Worm (Caenorhabditis elegans) whole organism, early embryonic: ENCODE data around the gene W01A11.7.

Experiments used
- B0310.2 ChIP-seq: sonication (generic microtip); optimal IDR thresholded peaks from 2 replicates; lab custom pipeline; 2016; ENCODE audit warnings: mild to moderate bottlenecking, missing genetic modification characterization, missing compliant biosample characterization
- F13C5.2 ChIP-seq: sonication (generic microtip); optimal IDR thresholded peaks from 2 replicates; lab custom pipeline; 2017; ENCODE audit warnings: mild to moderate bottlenecking, missing genetic modification characterization, inconsistent platforms, missing compliant biosample characterization
- aly-1 ChIP-seq: sonication (generic microtip); optimal IDR thresholded peaks from 2 replicates; lab custom pipeline; 2016; ENCODE audit warnings: missing genetic modification characterization, missing compliant biosample characterization
- ama-1 ChIP-seq: fragments of 150-350 bp; optimal IDR thresholded peaks from 2 replicates; lab custom pipeline; 2014
- ceh-13 ChIP-seq: fragments of 200-800 bp; sonication (Bioruptor generic); optimal IDR thresholded peaks from 2 replicates; lab custom pipeline; 2018; ENCODE audit warnings: mild to moderate bottlenecking, missing genetic modification characterization, missing compliant biosample characterization
- ceh-36 ChIP-seq: sonication (generic microtip); optimal IDR thresholded peaks from 2 replicates; lab custom pipeline; 2016; ENCODE audit warnings: missing genetic modification characterization, inconsistent platforms, missing compliant biosample characterization
- ets-7 ChIP-seq: sonication (generic microtip); optimal IDR thresholded peaks from 2 replicates; lab custom pipeline; 2016; ENCODE audit warnings: missing genotype, missing genetic modification characterization, missing compliant biosample characterization
- flt-1 ChIP-seq: fragments of 200-800 bp; sonication (Bioruptor generic); IDR thresholded peaks from 2 replicates; pipeline ENCODE4 v1.3.6; 2022; ENCODE audit warnings: missing genetic modification characterization, missing compliant biosample characterization
- hmbx-1 ChIP-seq: sonication (generic microtip); optimal IDR thresholded peaks from 2 replicates; lab custom pipeline; 2016; ENCODE audit warnings: mild to moderate bottlenecking, missing genetic modification characterization, missing compliant biosample characterization
- hmg-4 ChIP-seq: fragments of 200-800 bp; sonication (Bioruptor generic); optimal IDR thresholded peaks from 2 replicates; lab custom pipeline; 2018; ENCODE audit warnings: mild to moderate bottlenecking, missing genetic modification characterization, missing compliant biosample characterization
- hnd-1 ChIP-seq: sonication (generic microtip); optimal IDR thresholded peaks from 2 replicates; lab custom pipeline; 2016; ENCODE audit warnings: missing genetic modification characterization, missing compliant biosample characterization
- pes-1 ChIP-seq: fragments of 200-800 bp; sonication (Bioruptor generic); IDR thresholded peaks from 2 replicates; pipeline ENCODE4 v1.3.6; 2022; ENCODE audit warnings: missing genetic modification reagents, missing genetic modification characterization, missing compliant biosample characterization
- scrt-1 ChIP-seq: fragments of 200-800 bp; sonication (Bioruptor generic); IDR thresholded peaks from 2 replicates; pipeline ENCODE4 v1.3.6; 2022; ENCODE audit warnings: missing genetic modification characterization, missing compliant biosample characterization
- sea-1 ChIP-seq: fragments of 200-800 bp; sonication (Bioruptor generic); conservative IDR thresholded peaks from 2 replicates; pipeline ENCODE4 v1.3.6; 2022; ENCODE audit warnings: missing genetic modification characterization, missing compliant biosample characterization
- tbx-11 ChIP-seq: fragments of 200-800 bp; sonication (Bioruptor generic); IDR thresholded peaks from 2 replicates; pipeline ENCODE4 v1.3.6; 2022; ENCODE audit warnings: missing genetic modification characterization, missing compliant biosample characterization
- tbx-37 ChIP-seq: fragments of 200-800 bp; sonication (Bioruptor generic); conservative IDR thresholded peaks from 2 replicates; pipeline ENCODE4 v1.3.6; 2022; ENCODE audit warnings: missing genetic modification reagents, missing genetic modification characterization, missing compliant biosample characterization
- tra-4 ChIP-seq: sonication (generic microtip); optimal IDR thresholded peaks from 2 replicates; lab custom pipeline; 2017; ENCODE audit warnings: missing genetic modification characterization, missing compliant biosample characterization

The W01A11.7 gene

DNA sequence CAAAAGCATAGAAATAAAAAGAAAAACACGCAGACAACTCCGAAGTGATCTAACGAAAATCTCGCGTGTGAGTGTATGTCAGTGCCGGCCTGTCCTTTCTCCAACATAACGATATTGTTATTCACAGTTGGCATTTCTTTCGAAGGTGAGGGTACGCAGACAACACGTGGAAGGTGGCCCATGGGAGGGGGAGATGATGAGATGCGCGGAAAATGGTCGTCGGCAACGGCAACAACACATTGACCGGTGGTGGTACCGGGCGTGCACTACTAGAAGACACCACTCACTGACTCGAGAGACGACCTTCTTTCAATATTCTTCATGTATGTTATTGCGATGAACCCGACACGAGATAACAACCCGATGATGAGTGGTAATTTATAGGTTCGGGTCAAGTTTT lies 39.8 kb upstream of the W01A11.7 start:
- TF ChIP-seq hmg-4 (GFP tag; lab: Kevin White, UChicago) (peak; percentile 35), hnd-1 (tag; lab: Kevin White, UChicago) (no peak)

DNA sequence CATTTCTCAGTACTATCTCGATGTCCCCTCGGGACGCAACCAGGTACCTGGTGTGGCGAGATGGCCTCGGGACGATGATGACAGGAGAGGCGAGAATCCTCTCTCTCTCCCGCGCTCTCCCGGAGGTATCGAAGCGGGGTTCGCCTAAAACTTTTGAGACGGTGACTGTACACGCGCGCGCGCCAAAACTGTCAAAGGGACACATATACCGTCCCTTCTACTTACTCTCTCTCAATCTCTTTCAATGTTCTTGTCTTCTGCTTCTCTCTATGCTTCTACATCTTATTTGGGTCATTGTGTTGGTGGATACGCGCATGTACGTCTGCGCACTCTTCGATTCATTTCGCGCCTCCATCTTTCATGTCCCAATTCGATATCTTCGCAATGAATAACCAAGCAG lies 36.7 kb upstream of the W01A11.7 start:
- TF ChIP-seq hmg-4 (GFP tag; lab: Kevin White, UChicago) (peak; percentile 11), ama-1 (no peak)

DNA sequence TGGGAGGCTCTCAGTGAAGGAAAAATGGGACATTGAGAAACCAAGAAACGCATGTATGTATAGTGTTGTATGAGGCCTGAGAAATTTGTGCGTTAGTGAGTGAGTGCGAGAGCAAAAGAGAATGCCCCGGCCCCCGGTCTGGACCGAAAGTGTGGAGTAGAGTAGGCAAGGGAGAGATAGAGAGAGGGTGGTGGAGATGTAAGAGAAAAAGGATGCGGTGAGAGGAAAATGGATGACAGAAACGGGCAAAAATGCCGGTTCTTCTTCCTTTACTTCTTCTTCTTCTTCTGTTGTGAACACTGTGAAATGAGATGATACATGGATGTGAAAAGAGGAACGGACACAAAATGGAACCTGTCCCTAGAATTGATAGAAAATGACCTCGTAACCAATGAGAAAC lies 33.1 kb upstream of the W01A11.7 start:
- TF ChIP-seq ama-1 (no peak), tbx-37 (GFP tag; lab: Robert Waterston, UW) (no peak), hmg-4 (GFP tag; lab: Kevin White, UChicago) (peak; percentile 17), hnd-1 (tag; lab: Kevin White, UChicago) (no peak), pes-1 (GFP tag; lab: Robert Waterston, UW) (no peak), aly-1 (tag; lab: Kevin White, UChicago) (peak; percentile 5), sea-1 (no peak), B0310.2 (tag; lab: Kevin White, UChicago) (no peak), F13C5.2 (tag; lab: Kevin White, UChicago) (no peak), ceh-36 (tag; lab: Kevin White, UChicago) (no peak), ets-7 (tag; lab: Kevin White, UChicago) (no peak)

DNA sequence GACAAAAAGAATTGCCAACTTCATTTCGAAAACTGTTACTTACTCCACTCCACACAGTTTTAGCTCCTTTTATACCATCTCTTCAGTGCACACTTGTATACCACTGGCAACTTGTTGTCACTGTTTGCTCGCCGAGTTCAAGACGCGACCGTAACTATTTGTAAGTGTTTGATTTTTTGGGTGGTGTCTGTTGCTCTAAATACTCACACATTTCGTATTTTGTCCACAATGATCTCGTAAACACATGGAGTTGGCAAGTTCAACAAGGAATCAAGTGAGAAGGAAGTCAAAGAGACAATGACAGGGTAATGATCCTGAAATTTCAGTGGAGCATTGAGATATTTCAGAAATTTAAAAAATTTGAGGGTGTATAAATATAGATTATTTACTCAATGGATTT lies 27.8 kb upstream of the W01A11.7 start, which contains the start of gene hpo-26:
hpo-26 (minus strand) TSS at position 31 of the 400 bp plus-strand sequence.
- TF ChIP-seq ceh-36 (tag; lab: Kevin White, UChicago): no peak

DNA sequence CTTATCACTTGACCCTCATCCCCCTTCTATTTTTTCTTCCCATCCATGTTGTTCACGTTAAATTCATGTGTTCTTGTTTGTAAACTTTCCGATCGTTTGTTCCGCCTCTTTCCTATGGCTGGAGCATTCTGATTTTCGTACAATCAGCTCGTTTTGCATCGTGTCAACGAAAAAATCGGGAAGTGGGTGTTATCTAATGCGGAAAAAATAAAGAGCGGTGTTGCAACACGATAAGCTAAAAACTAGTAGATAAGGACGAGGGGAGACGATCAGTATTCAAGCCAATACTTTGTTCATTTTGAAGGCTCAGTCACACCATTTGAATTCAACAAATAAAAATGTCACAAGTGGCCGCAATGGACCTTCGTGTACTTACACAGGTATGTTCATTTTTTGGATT lies 19.6 kb upstream of the W01A11.7 start, which contains the start of gene acs-1:
acs-1 (plus strand) TSS at position 233 of the 400 bp plus-strand sequence.
- TF ChIP-seq flt-1 (GFP tag; lab: Robert Waterston, UW): no peak
- TF ChIP-seq ceh-36 (tag; lab: Kevin White, UChicago): no peak

DNA sequence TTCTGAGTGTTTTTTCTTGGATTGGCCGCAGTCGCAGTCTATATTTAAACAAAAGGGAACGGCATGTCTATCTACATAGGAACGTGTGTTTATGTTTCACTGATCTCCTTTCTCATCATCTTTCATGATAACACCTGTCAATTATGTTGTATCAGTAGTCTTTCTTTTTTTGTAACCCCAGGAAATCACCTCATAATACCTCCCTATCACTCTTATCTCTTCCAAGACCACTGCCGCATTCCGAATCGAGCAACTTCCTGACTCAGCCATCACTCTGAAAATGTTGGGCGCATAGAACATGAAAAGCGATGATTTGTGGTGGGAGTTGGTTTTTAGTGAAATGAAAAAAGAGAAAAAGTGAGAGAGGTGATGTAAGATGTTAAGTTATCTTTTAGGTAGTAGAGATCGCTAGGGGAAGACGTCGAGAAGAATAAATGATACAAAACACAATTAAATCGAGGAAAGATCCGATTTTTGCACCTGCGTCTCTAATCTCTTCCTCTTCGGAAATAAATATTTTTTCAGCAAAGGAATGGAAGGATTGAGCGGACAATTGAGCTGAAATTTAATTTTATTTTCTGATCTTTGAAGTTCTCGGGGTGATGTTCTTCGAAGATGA lies 17.8 kb upstream of the W01A11.7 start:
- no peak for TF ChIP-seq sea-1
- TF ChIP-seq tbx-11 (GFP tag; lab: Robert Waterston, UW): no peak
- no peak for TF ChIP-seq B0310.2 (tag; lab: Kevin White, UChicago)
- TF ChIP-seq aly-1 (tag; lab: Kevin White, UChicago): no peak
- TF ChIP-seq ama-1: no peak
- no peak for TF ChIP-seq F13C5.2 (tag; lab: Kevin White, UChicago)
- no peak for TF ChIP-seq ceh-13 (GFP tag; lab: Kevin White, UChicago)

DNA sequence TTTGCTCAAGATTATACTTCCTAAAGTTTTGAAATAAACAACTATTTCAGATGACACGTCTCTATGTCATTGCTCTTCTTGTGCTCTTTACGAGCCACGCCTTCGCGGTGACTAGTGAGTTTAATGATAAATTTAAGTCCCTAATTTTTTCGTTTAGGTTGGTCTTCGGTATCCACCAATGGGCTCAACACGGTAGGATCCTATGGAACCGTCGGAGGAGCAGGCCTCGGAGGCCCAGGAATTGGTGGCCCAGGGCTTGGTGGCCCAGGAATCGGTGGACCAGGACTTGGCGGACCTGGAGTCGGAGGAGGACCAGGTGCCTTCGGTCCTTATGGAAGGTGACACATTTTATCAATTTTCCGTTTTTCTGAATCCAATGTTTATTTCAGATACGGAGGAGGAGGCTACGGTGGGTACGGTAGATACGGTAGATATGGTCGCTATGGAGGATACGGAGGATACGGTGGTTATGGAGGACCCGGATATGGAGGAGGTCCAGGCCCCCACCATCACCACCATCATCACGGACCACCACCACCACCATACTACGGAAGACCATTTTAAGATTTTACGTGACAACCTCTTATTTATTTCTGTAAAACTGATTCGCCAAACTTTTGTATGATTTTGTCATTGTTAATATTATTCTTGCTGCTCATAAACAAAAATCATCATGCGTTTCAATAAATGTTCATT lies 15.3 kb upstream of the W01A11.7 start, which contains the start of the genes F46E10.2 and F46E10.18:
F46E10.2 (plus strand) TSS at position 51 of the 696 bp plus-strand sequence.
F46E10.18 (plus strand) TSS at position 646 of the 696 bp plus-strand sequence.
- TF ChIP-seq pes-1 (GFP tag; lab: Robert Waterston, UW): no peak

DNA sequence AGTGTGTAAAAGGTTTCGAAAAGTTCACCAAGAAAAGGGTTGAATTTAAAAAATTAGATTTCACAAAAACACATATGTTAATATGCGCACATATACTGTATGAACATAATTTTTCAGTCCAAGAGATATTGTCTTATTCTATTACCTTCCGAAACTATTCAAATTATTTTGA lies 12.9 kb upstream of the W01A11.7 start, which contains the start of gene F46E10.3:
F46E10.3 (plus strand) TSS at position 73 of the 172 bp plus-strand sequence.
- TF ChIP-seq flt-1 (GFP tag; lab: Robert Waterston, UW) (no peak), ama-1 (no peak), aly-1 (tag; lab: Kevin White, UChicago) (no peak), sea-1 (no peak), hmg-4 (GFP tag; lab: Kevin White, UChicago) (no peak), tbx-37 (GFP tag; lab: Robert Waterston, UW) (no peak), tbx-11 (GFP tag; lab: Robert Waterston, UW) (no peak), pes-1 (GFP tag; lab: Robert Waterston, UW) (no peak), ceh-36 (tag; lab: Kevin White, UChicago) (no peak), hmbx-1 (tag; lab: Kevin White, UChicago) (no peak), hnd-1 (tag; lab: Kevin White, UChicago) (no peak), tra-4 (tag; lab: Kevin White, UChicago) (no peak), ets-7 (tag; lab: Kevin White, UChicago) (no peak)

DNA sequence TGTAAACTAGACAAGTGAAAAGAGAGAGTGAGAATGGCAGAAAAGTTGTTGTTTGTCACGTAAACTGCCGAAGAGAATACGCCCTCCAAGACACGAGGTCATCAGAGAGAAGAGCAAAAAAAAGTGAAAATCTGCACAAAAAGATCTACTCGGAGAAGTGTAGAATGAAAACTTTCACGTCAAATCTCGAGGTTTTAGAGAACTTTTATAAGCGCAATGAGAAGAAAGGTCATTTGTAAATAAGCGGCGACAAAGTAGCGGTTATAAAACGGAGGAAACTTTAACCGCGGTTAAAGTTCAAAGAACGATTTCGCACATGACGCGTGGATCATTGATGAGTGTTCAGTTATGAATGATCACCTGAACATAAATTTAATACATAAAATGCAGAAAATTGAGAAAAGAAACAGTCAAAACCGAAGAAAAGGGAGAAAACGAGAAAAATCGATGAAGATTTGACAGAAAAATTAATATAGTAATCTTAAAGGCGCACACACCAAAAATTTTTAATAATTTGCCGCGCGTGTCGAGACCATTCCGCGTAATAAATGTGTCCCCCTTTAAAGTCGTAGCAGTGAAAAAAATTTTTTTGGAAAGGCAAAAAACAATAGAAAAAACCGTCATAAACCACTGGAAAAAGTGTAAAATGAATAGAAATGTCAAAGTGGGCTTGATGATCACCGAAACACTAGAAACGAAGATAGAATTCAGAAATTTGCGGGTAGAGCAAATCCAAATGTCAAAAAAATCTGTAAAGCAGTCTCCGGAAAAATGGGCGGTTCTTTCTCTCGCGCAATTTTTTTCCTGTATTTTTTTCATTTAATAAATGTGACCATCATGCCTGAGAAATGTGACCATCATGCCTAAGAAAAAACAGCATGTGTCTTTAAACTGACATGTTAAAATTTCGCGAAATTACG lies 12.4 kb upstream of the W01A11.7 start:
- TF ChIP-seq hnd-1 (tag; lab: Kevin White, UChicago) (no peak), ceh-13 (GFP tag; lab: Kevin White, UChicago) (no peak), tbx-11 (GFP tag; lab: Robert Waterston, UW) (no peak), flt-1 (GFP tag; lab: Robert Waterston, UW) (no peak), sea-1 (no peak), ama-1 (no peak), B0310.2 (tag; lab: Kevin White, UChicago) (no peak), aly-1 (tag; lab: Kevin White, UChicago) (no peak), ets-7 (tag; lab: Kevin White, UChicago) (no peak), tra-4 (tag; lab: Kevin White, UChicago) (no peak), pes-1 (GFP tag; lab: Robert Waterston, UW) (no peak), scrt-1 (no peak), F13C5.2 (tag; lab: Kevin White, UChicago) (no peak), hmbx-1 (tag; lab: Kevin White, UChicago) (no peak), ceh-36 (tag; lab: Kevin White, UChicago) (no peak), tbx-37 (GFP tag; lab: Robert Waterston, UW) (no peak)
